In the genomic region with DNA sequence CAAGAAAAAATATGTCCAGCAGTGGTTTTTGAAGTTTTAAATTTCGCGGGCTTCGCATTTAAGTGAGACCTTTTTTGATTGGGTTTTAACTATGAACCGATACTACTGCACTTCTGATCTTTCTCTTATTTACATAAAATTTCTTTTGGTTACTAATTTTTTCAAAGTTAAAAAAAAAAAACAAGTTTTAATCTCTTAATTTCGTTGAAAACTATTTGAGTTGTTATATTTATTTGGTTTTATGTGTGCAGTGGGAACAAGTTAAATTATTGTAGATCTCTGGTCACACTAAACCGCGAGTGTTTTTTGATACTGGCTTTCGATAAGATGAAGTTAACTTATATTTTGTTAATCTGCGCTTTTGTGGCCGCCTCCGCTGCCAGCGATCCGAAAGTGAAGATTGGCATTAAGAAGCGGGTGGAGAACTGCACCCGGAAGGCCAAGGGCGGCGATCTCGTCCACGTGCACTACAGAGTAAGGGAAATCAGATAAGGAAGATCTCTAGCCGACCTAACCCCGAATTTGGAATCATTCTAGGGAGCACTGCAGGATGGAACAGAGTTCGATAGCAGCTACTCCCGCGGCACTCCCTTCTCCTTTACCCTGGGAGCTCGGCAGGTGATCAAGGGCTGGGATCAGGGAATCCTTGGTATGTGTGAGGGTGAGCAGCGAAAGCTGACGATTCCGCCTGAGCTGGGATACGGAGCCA, we compare ENCODE assay signal across 4 fruit fly cellular contexts.
TF ChIP-seq lines count a peak whose summit lies in the region.

Gene CG14715, plus strand, starts transcription at position 267 of the 709 bp plus-strand sequence.

TF ChIP-seq in whole organism, adult, 20 proteins besides CTCF, POLR2A, EP300 and RAD21 (continued from another document):
- TF ChIP-seq cnc (optimal IDR thresholded peaks at IDR 0.05; lab: Kevin White, UChicago) (no peak), Clk (GFP tag; optimal IDR thresholded peaks at IDR 0.05; lab: Kevin White, UChicago) (no peak), Hr96 (GFP tag; optimal IDR thresholded peaks at IDR 0.05; lab: Kevin White, UChicago) (peak; percentile 37)

TF ChIP-seq in whole organism, embryonic, 481 proteins besides CTCF, POLR2A, EP300 and RAD21 (continued from another document and continues in another):
- TF ChIP-seq fd64A (GFP tag; optimal IDR thresholded peaks at IDR 0.05; lab: Kevin White, UChicago) (no peak), unc-4 (GFP tag; IDR thresholded peaks at IDR 0.05; lab: Robert Waterston, UW; ENCODE audit: partially characterized antibody) (peak; percentile 51; the same call in 1 of the 2 replicates), Lpt (GFP tag; optimal IDR thresholded peaks at IDR 0.05; lab: Kevin White, UChicago) (no peak), jumu (GFP tag; optimal IDR thresholded peaks at IDR 0.05; lab: Kevin White, UChicago) (peak; percentile 45), Sox100B (GFP tag; optimal IDR thresholded peaks at IDR 0.05; lab: Kevin White, UChicago) (no peak), Dll (GFP tag; IDR thresholded peaks at IDR 0.05; lab: Robert Waterston, UW; ENCODE audit: partially characterized antibody) (peak; percentile 68; the same call in 3 of the 4 replicates), tgo (GFP tag; IDR thresholded peaks at IDR 0.05; lab: Robert Waterston, UW) (peak; percentile 69), Dref (GFP tag; IDR thresholded peaks at IDR 0.05; lab: Robert Waterston, UW) (no peak), CG31441 (GFP tag; IDR thresholded peaks at IDR 0.05; lab: Robert Waterston, UW) (peak; percentile 64), sob (GFP tag; IDR thresholded peaks at IDR 0.05; lab: Robert Waterston, UW) (peak; percentile 54; the same call in 1 of the 2 replicates), Hr51 (GFP tag; optimal IDR thresholded peaks at IDR 0.05; lab: Kevin White, UChicago) (peak in 1 of 2 experiments; percentile 50), CG14014 (GFP tag; IDR thresholded peaks at IDR 0.05; lab: Robert Waterston, UW) (peak; percentile 13; the same call in 1 of the 2 replicates), dpn (GFP tag; optimal IDR thresholded peaks at IDR 0.05; lab: Kevin White, UChicago) (peak; percentile 42 to 52), Ravus (GFP tag; IDR thresholded peaks at IDR 0.05; lab: Robert Waterston, UW) (no peak), Ptx1 (GFP tag; IDR thresholded peaks at IDR 0.05; lab: Robert Waterston, UW) (peak; percentile 75), al (GFP tag; IDR thresholded peaks at IDR 0.05; lab: Robert Waterston, UW) (0 out of 2 replicates have a peak, but pooled peaks have one; percentile 19), ranshi (GFP tag; IDR thresholded peaks at IDR 0.05; lab: Robert Waterston, UW) (peak; percentile 64), CG7987 (GFP tag; optimal IDR thresholded peaks at IDR 0.05; lab: Kevin White, UChicago) (no peak), stwl (tag; optimal IDR thresholded peaks at IDR 0.05; lab: Kevin White, UChicago) (peak; percentile 69), schlank (tag; optimal IDR thresholded peaks at IDR 0.05; lab: Kevin White, UChicago) (no peak), Ssrp (tag; optimal IDR thresholded peaks at IDR 0.05; lab: Kevin White, UChicago) (peak; percentile 47), Side (GFP tag; optimal IDR thresholded peaks at IDR 0.05; lab: Kevin White, UChicago) (peak; percentile 39), Dip3 (GFP tag; optimal IDR thresholded peaks at IDR 0.05; lab: Kevin White, UChicago) (peak; percentile 40), CG6813 (GFP tag; optimal IDR thresholded peaks at IDR 0.05; lab: Kevin White, UChicago) (no peak), bab2 (GFP tag; optimal IDR thresholded peaks at IDR 0.05; lab: Kevin White, UChicago) (peak; percentile 43), CG8478 (optimal IDR thresholded peaks at IDR 0.05; lab: Kevin White, UChicago) (no peak), lmd (GFP tag; IDR thresholded peaks at IDR 0.05; lab: Robert Waterston, UW) (peak; percentile 49; the same call in 1 of the 2 replicates), ind (GFP tag; optimal IDR thresholded peaks at IDR 0.05; lab: Kevin White, UChicago) (peak; percentile 44), D (optimal IDR thresholded peaks at IDR 0.05; lab: Kevin White, UChicago) (no peak), D (GFP tag; optimal IDR thresholded peaks at IDR 0.05; lab: Kevin White, UChicago) (no peak), CG9932 (GFP tag; IDR thresholded peaks at IDR 0.05; lab: Robert Waterston, UW) (peak; percentile 40; the same call in 1 of the 2 replicates), CG17568 (GFP tag; optimal IDR thresholded peaks at IDR 0.05; lab: Kevin White, UChicago) (no peak), YL-1 (GFP tag; optimal IDR thresholded peaks at IDR 0.05; lab: Kevin White, UChicago) (peak; percentile 67), CG4360 (GFP tag; IDR thresholded peaks at IDR 0.05; lab: Robert Waterston, UW) (no peak), Dip2 (GFP tag; IDR thresholded peaks at IDR 0.05; lab: Robert Waterston, UW) (no peak), CG16863 (GFP tag; optimal IDR thresholded peaks at IDR 0.05; lab: Kevin White, UChicago) (peak; percentile 7), eyg (GFP tag; optimal IDR thresholded peaks at IDR 0.05; lab: Kevin White, UChicago) (no peak), CG12769 (tag; optimal IDR thresholded peaks at IDR 0.05; lab: Kevin White, UChicago) (no peak), hb (GFP tag; IDR thresholded peaks at IDR 0.05; lab: Robert Waterston, UW; ENCODE audit: partially characterized antibody) (no peak)

TF ChIP-seq in whole organism, prepupa, 60 proteins besides CTCF, POLR2A, EP300 and RAD21 (continued from another document):
- TF ChIP-seq Hr39 (GFP tag; optimal IDR thresholded peaks at IDR 0.05; lab: Kevin White, UChicago) (peak; percentile 57), CG8119 (GFP tag; IDR thresholded peaks at IDR 0.05; lab: Robert Waterston, UW) (no peak), Eip78C (GFP tag; lab: Kevin White, UChicago) (peak; percentile 65), Hr38 (GFP tag; optimal IDR thresholded peaks at IDR 0.05; lab: Kevin White, UChicago) (no peak), Sox14 (GFP tag; optimal IDR thresholded peaks at IDR 0.05; lab: Kevin White, UChicago) (peak; percentile 64), eg (GFP tag; IDR thresholded peaks at IDR 0.05; lab: Robert Waterston, UW) (no peak), CG31627 (GFP tag; optimal IDR thresholded peaks at IDR 0.05; lab: Kevin White, UChicago) (peak; percentile 65), topi (GFP tag; optimal IDR thresholded peaks at IDR 0.05; lab: Kevin White, UChicago) (peak; percentile 44), lz (GFP tag; optimal IDR thresholded peaks at IDR 0.05; lab: Kevin White, UChicago) (peak; percentile 47), CG34406 (GFP tag; optimal IDR thresholded peaks at IDR 0.05; lab: Kevin White, UChicago) (no peak), acj6 (GFP tag; optimal IDR thresholded peaks at IDR 0.05; lab: Kevin White, UChicago) (peak; percentile 30), CG3032 (tag; optimal IDR thresholded peaks at IDR 0.05; lab: Kevin White, UChicago) (peak; percentile 22)

TF ChIP-seq in whole organism, pupa, 21 proteins besides CTCF, POLR2A, EP300 and RAD21 (continued from another document):
- TF ChIP-seq CG9948 (tag; optimal IDR thresholded peaks at IDR 0.05; lab: Kevin White, UChicago): peak; percentile 2
